Comparison of ENCODE assay signal across 1 fruit fly cellular context in genomic region chrX:16158270-16158926, dm6.
A peak's percentile ranks its signal among the peaks of the same experiment; 100 is the strongest.
TF ChIP-seq lines count a peak whose summit lies in the region.

No protein-coding gene starts in this region.

TF ChIP-seq in whole organism, embryonic, 481 proteins besides CTCF, POLR2A, EP300 and RAD21 (continued from another document and continues in another):
- TF ChIP-seq Mes4 (GFP tag; optimal IDR thresholded peaks at IDR 0.05; lab: Kevin White, UChicago) (peak; percentile 25), CG11560 (tag; IDR thresholded peaks at IDR 0.05; lab: Robert Waterston, UW) (no peak), lola (GFP tag; optimal IDR thresholded peaks at IDR 0.05; lab: Kevin White, UChicago) (peak in 1 of 3 experiments; percentile 49), tx (GFP tag; optimal IDR thresholded peaks at IDR 0.05; lab: Kevin White, UChicago) (peak; percentile 40), nau (GFP tag; optimal IDR thresholded peaks at IDR 0.05; lab: Kevin White, UChicago) (peak; percentile 38), gcm2 (GFP tag; optimal IDR thresholded peaks at IDR 0.05; lab: Kevin White, UChicago) (no peak), mld (GFP tag; IDR thresholded peaks at IDR 0.05; lab: Robert Waterston, UW; ENCODE audit: partially characterized antibody) (no peak), hbn (GFP tag; IDR thresholded peaks at IDR 0.05; lab: Robert Waterston, UW; ENCODE audit: partially characterized antibody) (no peak), bsh (GFP tag; optimal IDR thresholded peaks at IDR 0.05; lab: Kevin White, UChicago) (peak; percentile 44 to 65), Dip3 (GFP tag; optimal IDR thresholded peaks at IDR 0.05; lab: Kevin White, UChicago) (peak; percentile 13), CG13123 (GFP tag; optimal IDR thresholded peaks at IDR 0.05; lab: Kevin White, UChicago) (no peak), sqz (GFP tag; optimal IDR thresholded peaks at IDR 0.05; lab: Kevin White, UChicago) (no peak), mirr (GFP tag; optimal IDR thresholded peaks at IDR 0.05; lab: Kevin White, UChicago) (no peak), Scr (GFP tag; IDR thresholded peaks at IDR 0.05; lab: Robert Waterston, UW; ENCODE audit: partially characterized antibody) (no peak), CG10979 (tag; optimal IDR thresholded peaks at IDR 0.05; lab: Kevin White, UChicago) (peak; percentile 60), CG10267 (tag; optimal IDR thresholded peaks at IDR 0.05; lab: Kevin White, UChicago) (peak; percentile 7), Abd-B (GFP tag; optimal IDR thresholded peaks at IDR 0.05; lab: Kevin White, UChicago) (peak; percentile 16), Aef1 (GFP tag; IDR thresholded peaks at IDR 0.05; lab: Robert Waterston, UW) (no peak), NFAT (GFP tag; IDR thresholded peaks at IDR 0.05; lab: Robert Waterston, UW) (no peak), CG6175 (GFP tag; IDR thresholded peaks at IDR 0.05; lab: Robert Waterston, UW) (no peak), otp (GFP tag; IDR thresholded peaks at IDR 0.05; lab: Robert Waterston, UW) (no peak), tll (GFP tag; optimal IDR thresholded peaks at IDR 0.05; lab: Kevin White, UChicago) (no peak), MESR4 (GFP tag; optimal IDR thresholded peaks at IDR 0.05; lab: Kevin White, UChicago) (no peak), CG15514 (GFP tag; optimal IDR thresholded peaks at IDR 0.05; lab: Kevin White, UChicago) (peak; percentile 13), CG13424 (tag; optimal IDR thresholded peaks at IDR 0.05; lab: Kevin White, UChicago) (peak; percentile 40), schlank (tag; optimal IDR thresholded peaks at IDR 0.05; lab: Kevin White, UChicago) (no peak), CG10565 (GFP tag; optimal IDR thresholded peaks at IDR 0.05; lab: Kevin White, UChicago) (no peak), rib (GFP tag; IDR thresholded peaks at IDR 0.05; lab: Robert Waterston, UW) (no peak), gro (GFP tag; optimal IDR thresholded peaks at IDR 0.05; lab: Kevin White, UChicago) (peak; percentile 1), cwo (GFP tag; optimal IDR thresholded peaks at IDR 0.05; lab: Kevin White, UChicago) (no peak), Bteb2 (GFP tag; optimal IDR thresholded peaks at IDR 0.05; lab: Kevin White, UChicago) (peak; percentile 4), Mad (GFP tag; optimal IDR thresholded peaks at IDR 0.05; lab: Kevin White, UChicago) (no peak), tin (GFP tag; optimal IDR thresholded peaks at IDR 0.05; lab: Kevin White, UChicago) (peak; percentile 9), Atf6 (GFP tag; IDR thresholded peaks at IDR 0.05; lab: Robert Waterston, UW) (0 out of 2 replicates have a peak, but pooled peaks have one; percentile 18), cg (GFP tag; optimal IDR thresholded peaks at IDR 0.05; lab: Kevin White, UChicago) (no peak), CG11456 (GFP tag; IDR thresholded peaks at IDR 0.05; lab: Robert Waterston, UW) (no peak), CG12071 (GFP tag; optimal IDR thresholded peaks at IDR 0.05; lab: Kevin White, UChicago) (no peak), CG31365 (tag; optimal IDR thresholded peaks at IDR 0.05; lab: Kevin White, UChicago) (no peak), CG10959 (GFP tag; IDR thresholded peaks at IDR 0.05; lab: Robert Waterston, UW) (no peak), NK7.1 (GFP tag; optimal IDR thresholded peaks at IDR 0.05; lab: Kevin White, UChicago) (peak; percentile 12), ci (GFP tag; IDR thresholded peaks at IDR 0.05; lab: Robert Waterston, UW) (0 out of 3 replicates have a peak, but pooled peaks have one; percentile 15), zfh1 (GFP tag; IDR thresholded peaks at IDR 0.05; lab: Robert Waterston, UW) (peak; percentile 26; the same call in 1 of the 3 replicates), fu2 (GFP tag; optimal IDR thresholded peaks at IDR 0.05; lab: Kevin White, UChicago) (peak; percentile 26), CG9817 (tag; optimal IDR thresholded peaks at IDR 0.05; lab: Kevin White, UChicago) (no peak), ind (GFP tag; optimal IDR thresholded peaks at IDR 0.05; lab: Kevin White, UChicago) (peak; percentile 25), ATbp (GFP tag; optimal IDR thresholded peaks at IDR 0.05; lab: Kevin White, UChicago) (peak; percentile 42), inv (GFP tag; IDR thresholded peaks at IDR 0.05; lab: Robert Waterston, UW; ENCODE audit: partially characterized antibody) (no peak), h (optimal IDR thresholded peaks at IDR 0.05; lab: Kevin White, UChicago) (no peak), CG31441 (GFP tag; IDR thresholded peaks at IDR 0.05; lab: Robert Waterston, UW) (peak; percentile 49; the same call in 1 of the 2 replicates), dpn (GFP tag; optimal IDR thresholded peaks at IDR 0.05; lab: Kevin White, UChicago) (peak; percentile 33 to 59), sens-2 (GFP tag; IDR thresholded peaks at IDR 0.05; lab: Robert Waterston, UW) (no peak), unc-4 (GFP tag; IDR thresholded peaks at IDR 0.05; lab: Robert Waterston, UW; ENCODE audit: partially characterized antibody) (no peak), disco-r (GFP tag; optimal IDR thresholded peaks at IDR 0.05; lab: Kevin White, UChicago) (peak; percentile 77), CG1832 (GFP tag; optimal IDR thresholded peaks at IDR 0.05; lab: Kevin White, UChicago) (no peak), ro (GFP tag; IDR thresholded peaks at IDR 0.05; lab: Robert Waterston, UW) (no peak), B-H1 (GFP tag; IDR thresholded peaks at IDR 0.05; lab: Robert Waterston, UW) (no peak), CG4404 (GFP tag; IDR thresholded peaks at IDR 0.05; lab: Robert Waterston, UW) (no peak), gem (tag; optimal IDR thresholded peaks at IDR 0.05; lab: Kevin White, UChicago) (peak; percentile 70), Kr (GFP tag; optimal IDR thresholded peaks at IDR 0.05; lab: Kevin White, UChicago) (no peak), Xbp1 (GFP tag; optimal IDR thresholded peaks at IDR 0.05; lab: Kevin White, UChicago) (peak; percentile 41), CG11085 (GFP tag; IDR thresholded peaks at IDR 0.05; lab: Robert Waterston, UW) (no peak), D19A (tag; optimal IDR thresholded peaks at IDR 0.05; lab: Kevin White, UChicago) (peak; percentile 18), CG1024 (GFP tag; IDR thresholded peaks at IDR 0.05; lab: Robert Waterston, UW) (no peak), z (GFP tag; IDR thresholded peaks at IDR 0.05; lab: Robert Waterston, UW) (peak; percentile 76), Fer2 (tag; optimal IDR thresholded peaks at IDR 0.05; lab: Kevin White, UChicago) (no peak), CG2712 (tag; optimal IDR thresholded peaks at IDR 0.05; lab: Kevin White, UChicago) (peak; percentile 63), Dek (tag; optimal IDR thresholded peaks at IDR 0.05; lab: Kevin White, UChicago) (peak; percentile 8), CG11695 (GFP tag; IDR thresholded peaks at IDR 0.05; lab: Robert Waterston, UW) (0 out of 3 replicates have a peak, but pooled peaks have one; percentile 7), crp (GFP tag; optimal IDR thresholded peaks at IDR 0.05; lab: Kevin White, UChicago) (no peak), da (GFP tag; optimal IDR thresholded peaks at IDR 0.05; lab: Kevin White, UChicago) (no peak), Usf (GFP tag; optimal IDR thresholded peaks at IDR 0.05; lab: Kevin White, UChicago) (no peak), CG11723 (GFP tag; optimal IDR thresholded peaks at IDR 0.05; lab: Kevin White, UChicago) (no peak), NC2β (GFP tag; optimal IDR thresholded peaks at IDR 0.05; lab: Kevin White, UChicago) (no peak), C15 (GFP tag; IDR thresholded peaks at IDR 0.05; lab: Robert Waterston, UW) (no peak), pfk (GFP tag; optimal IDR thresholded peaks at IDR 0.05; lab: Kevin White, UChicago) (no peak), sc (optimal IDR thresholded peaks at IDR 0.05; lab: Kevin White, UChicago) (no peak), sc (GFP tag; optimal IDR thresholded peaks at IDR 0.05; lab: Kevin White, UChicago) (no peak), CG15696 (tag; optimal IDR thresholded peaks at IDR 0.05; lab: Kevin White, UChicago) (no peak), CG11247 (GFP tag; IDR thresholded peaks at IDR 0.05; lab: Robert Waterston, UW) (no peak), Lim3 (GFP tag; IDR thresholded peaks at IDR 0.05; lab: Robert Waterston, UW) (no peak), CG13296 (GFP tag; optimal IDR thresholded peaks at IDR 0.05; lab: Kevin White, UChicago) (no peak), CG12155 (GFP tag; optimal IDR thresholded peaks at IDR 0.05; lab: Kevin White, UChicago) (peak; percentile 0), Bdp1 (GFP tag; optimal IDR thresholded peaks at IDR 0.05; lab: Kevin White, UChicago) (peak; percentile 27), bowl (GFP tag; IDR thresholded peaks at IDR 0.05; lab: Robert Waterston, UW) (no peak), wdn (GFP tag; IDR thresholded peaks at IDR 0.05; lab: Robert Waterston, UW) (no peak), ftz-f1 (GFP tag; optimal IDR thresholded peaks at IDR 0.05; lab: Kevin White, UChicago) (no peak), CG16813 (GFP tag; IDR thresholded peaks at IDR 0.05; lab: Robert Waterston, UW; ENCODE audit: partially characterized antibody) (no peak), ken (GFP tag; IDR thresholded peaks at IDR 0.05; lab: Robert Waterston, UW) (no peak), E2f2 (GFP tag; IDR thresholded peaks at IDR 0.05; lab: Robert Waterston, UW) (peak; percentile 14; the same call in 1 of the 2 replicates), D (optimal IDR thresholded peaks at IDR 0.05; lab: Kevin White, UChicago) (no peak), D (GFP tag; optimal IDR thresholded peaks at IDR 0.05; lab: Kevin White, UChicago) (peak; percentile 45), sisA (GFP tag; IDR thresholded peaks at IDR 0.05; lab: Robert Waterston, UW) (peak; percentile 43), pb (GFP tag; optimal IDR thresholded peaks at IDR 0.05; lab: Kevin White, UChicago) (peak; percentile 44), HLH4C (GFP tag; IDR thresholded peaks at IDR 0.05; lab: Robert Waterston, UW; ENCODE audit: partially characterized antibody) (no peak), Ssrp (tag; optimal IDR thresholded peaks at IDR 0.05; lab: Kevin White, UChicago) (peak; percentile 41), Stat92E (GFP tag; optimal IDR thresholded peaks at IDR 0.05; lab: Kevin White, UChicago) (no peak), CG17802 (tag; optimal IDR thresholded peaks at IDR 0.05; lab: Kevin White, UChicago) (no peak), MTF-1 (GFP tag; optimal IDR thresholded peaks at IDR 0.05; lab: Kevin White, UChicago; ENCODE audit: borderline replicate concordance) (no peak), HLH54F (GFP tag; optimal IDR thresholded peaks at IDR 0.05; lab: Kevin White, UChicago) (peak; percentile 24), psq (GFP tag; optimal IDR thresholded peaks at IDR 0.05; lab: Kevin White, UChicago) (no peak), fd64A (GFP tag; optimal IDR thresholded peaks at IDR 0.05; lab: Kevin White, UChicago) (no peak), ems (GFP tag; optimal IDR thresholded peaks at IDR 0.05; lab: Kevin White, UChicago) (peak; percentile 9), nerfin-1 (tag; optimal IDR thresholded peaks at IDR 0.05; lab: Kevin White, UChicago) (no peak), gsb-n (tag; optimal IDR thresholded peaks at IDR 0.05; lab: Kevin White, UChicago) (no peak), HLHmδ (GFP tag; optimal IDR thresholded peaks at IDR 0.05; lab: Kevin White, UChicago) (no peak), CG5245 (GFP tag; optimal IDR thresholded peaks at IDR 0.05; lab: Kevin White, UChicago) (no peak), Myb (GFP tag; optimal IDR thresholded peaks at IDR 0.05; lab: Kevin White, UChicago) (peak; percentile 28), nmo (GFP tag; optimal IDR thresholded peaks at IDR 0.05; lab: Kevin White, UChicago) (peak; percentile 67), p53 (GFP tag; optimal IDR thresholded peaks at IDR 0.05; lab: Kevin White, UChicago) (no peak), Sox102F (GFP tag; optimal IDR thresholded peaks at IDR 0.05; lab: Kevin White, UChicago) (peak; percentile 52), CG1603 (tag; optimal IDR thresholded peaks at IDR 0.05; lab: Kevin White, UChicago) (peak; percentile 40), Drgx (GFP tag; IDR thresholded peaks at IDR 0.05; lab: Robert Waterston, UW) (peak; percentile 34; the same call in 1 of the 2 replicates), Eip74EF (GFP tag; optimal IDR thresholded peaks at IDR 0.05; lab: Kevin White, UChicago) (peak in 1 of 2 experiments; percentile 19), pnt (GFP tag; optimal IDR thresholded peaks at IDR 0.05; lab: Kevin White, UChicago) (peak; percentile 41), sna (GFP tag; IDR thresholded peaks at IDR 0.05; lab: Robert Waterston, UW; ENCODE audit: partially characterized antibody) (no peak), Hr3 (GFP tag; optimal IDR thresholded peaks at IDR 0.05; lab: Kevin White, UChicago) (peak; percentile 23), CG34376 (GFP tag; optimal IDR thresholded peaks at IDR 0.05; lab: Kevin White, UChicago) (no peak), ranshi (GFP tag; IDR thresholded peaks at IDR 0.05; lab: Robert Waterston, UW) (no peak), CG8924 (tag; optimal IDR thresholded peaks at IDR 0.05; lab: Kevin White, UChicago) (peak; percentile 46), dm (GFP tag; optimal IDR thresholded peaks at IDR 0.05; lab: Kevin White, UChicago) (peak; percentile 4), CG9215 (GFP tag; IDR thresholded peaks at IDR 0.05; lab: Robert Waterston, UW) (peak; percentile 43), ash1 (GFP tag; optimal IDR thresholded peaks at IDR 0.05; lab: Kevin White, UChicago) (no peak), Rfx (GFP tag; IDR thresholded peaks at IDR 0.05; lab: Robert Waterston, UW) (peak; percentile 57; the same call in 1 of the 2 replicates), klu (GFP tag; IDR thresholded peaks at IDR 0.05; lab: Robert Waterston, UW) (0 out of 2 replicates have a peak, but pooled peaks have one; percentile 16), nerfin-2 (GFP tag; IDR thresholded peaks at IDR 0.05; lab: Robert Waterston, UW; ENCODE audit: partially characterized antibody) (no peak), gsb (GFP tag; IDR thresholded peaks at IDR 0.05; lab: Robert Waterston, UW) (0 out of 2 replicates have a peak, but pooled peaks have one; percentile 37), CG10543 (GFP tag; optimal IDR thresholded peaks at IDR 0.05; lab: Kevin White, UChicago) (no peak), lbe (GFP tag; optimal IDR thresholded peaks at IDR 0.05; lab: Kevin White, UChicago) (no peak), CG8359 (GFP tag; optimal IDR thresholded peaks at IDR 0.05; lab: Kevin White, UChicago; ENCODE audit: borderline replicate concordance) (no peak), CG15269 (tag; optimal IDR thresholded peaks at IDR 0.05; lab: Kevin White, UChicago) (peak; percentile 53), org-1 (GFP tag; optimal IDR thresholded peaks at IDR 0.05; lab: Kevin White, UChicago) (peak; percentile 3), CG1602 (GFP tag; optimal IDR thresholded peaks at IDR 0.05; lab: Kevin White, UChicago) (no peak), CG9797 (GFP tag; optimal IDR thresholded peaks at IDR 0.05; lab: Kevin White, UChicago) (no peak), corto (GFP tag; optimal IDR thresholded peaks at IDR 0.05; lab: Kevin White, UChicago) (no peak)
